Fruit fly (Drosophila melanogaster): ENCODE results near the gene CG13039.

The CG13039 gene

dm6 chr3L:16305820-16306650 lies 20.5 kb downstream of the CG13039 start, which contains the start of the genes CG13043 and CG13063:
Gene CG13043, minus strand, starts transcription at chr3L:16305870.
Gene CG13063, plus strand, starts transcription at chr3L:16306600.
- no peak for TF ChIP-seq Myc (optimal IDR thresholded peaks at IDR 0.05)
- TF ChIP-seq h (optimal IDR thresholded peaks at IDR 0.05): no peak
- no peak for TF ChIP-seq Sin3A (optimal IDR thresholded peaks at IDR 0.05)
- TF ChIP-seq insv (optimal IDR thresholded peaks at IDR 0.05): no peak
- TF ChIP-seq ttk (optimal IDR thresholded peaks at IDR 0.05): no peak
- no peak for TF ChIP-seq psq (optimal IDR thresholded peaks at IDR 0.05)

dm6 chr3L:16303982-16304381 lies 22.6 kb downstream of the CG13039 start, which contains the start of gene CG43249:
Gene CG43249, plus strand, starts transcription at chr3L:16304282.
- TF ChIP-seq insv (optimal IDR thresholded peaks at IDR 0.05) (no peak), h (optimal IDR thresholded peaks at IDR 0.05) (no peak), psq (optimal IDR thresholded peaks at IDR 0.05) (no peak), Myc (optimal IDR thresholded peaks at IDR 0.05) (no peak), Sin3A (optimal IDR thresholded peaks at IDR 0.05) (no peak), ttk (optimal IDR thresholded peaks at IDR 0.05) (no peak)

- TF ChIP-seq Sin3A (optimal IDR thresholded peaks at IDR 0.05) (no peak), ttk (optimal IDR thresholded peaks at IDR 0.05) (no peak), insv (optimal IDR thresholded peaks at IDR 0.05) (no peak), psq (optimal IDR thresholded peaks at IDR 0.05) (no peak), h (optimal IDR thresholded peaks at IDR 0.05) (no peak), Myc (optimal IDR thresholded peaks at IDR 0.05) (no peak)
These were observed 23.5 kb downstream of the CG13039 start, which contains the start of gene CG13044 for dm6 chr3L:16303078-16303477. Gene CG13044, minus strand, starts transcription at chr3L:16303178.

- no peak for TF ChIP-seq insv (optimal IDR thresholded peaks at IDR 0.05)
- TF ChIP-seq Myc (optimal IDR thresholded peaks at IDR 0.05): no peak
- TF ChIP-seq h (optimal IDR thresholded peaks at IDR 0.05): no peak
- no peak for TF ChIP-seq Sin3A (optimal IDR thresholded peaks at IDR 0.05)
- TF ChIP-seq psq (optimal IDR thresholded peaks at IDR 0.05): no peak
- TF ChIP-seq ttk (optimal IDR thresholded peaks at IDR 0.05): no peak
These were observed 25.4 kb downstream of the CG13039 start, which contains the start of gene CG4982 for dm6 chr3L:16301153-16301552. Gene CG4982, plus strand, starts transcription at chr3L:16301453.

- no peak for TF ChIP-seq Myc (optimal IDR thresholded peaks at IDR 0.05)
- TF ChIP-seq ttk (optimal IDR thresholded peaks at IDR 0.05): no peak
- TF ChIP-seq Sin3A (optimal IDR thresholded peaks at IDR 0.05): no peak
- TF ChIP-seq insv (optimal IDR thresholded peaks at IDR 0.05): no peak
These were observed 31.1 kb downstream of the CG13039 start, which contains the start of gene CG4962 for dm6 chr3L:16295447-16295846. Gene CG4962, minus strand, starts transcription at chr3L:16295547.

dm6 chr3L:16291678-16292077 lies 34.9 kb downstream of the CG13039 start:
- TF ChIP-seq Myc (optimal IDR thresholded peaks at IDR 0.05) (no peak), ttk (optimal IDR thresholded peaks at IDR 0.05) (no peak), h (optimal IDR thresholded peaks at IDR 0.05) (no peak), insv (optimal IDR thresholded peaks at IDR 0.05) (no peak), Sin3A (optimal IDR thresholded peaks at IDR 0.05) (no peak), psq (optimal IDR thresholded peaks at IDR 0.05) (no peak)

- no peak for TF ChIP-seq Sin3A (optimal IDR thresholded peaks at IDR 0.05)
- TF ChIP-seq h (optimal IDR thresholded peaks at IDR 0.05): no peak
- TF ChIP-seq Myc (optimal IDR thresholded peaks at IDR 0.05): no peak
- no peak for TF ChIP-seq insv (optimal IDR thresholded peaks at IDR 0.05)
- TF ChIP-seq ttk (optimal IDR thresholded peaks at IDR 0.05): no peak
- no peak for TF ChIP-seq psq (optimal IDR thresholded peaks at IDR 0.05)
These were observed 35.7 kb downstream of the CG13039 start, which contains the start of gene CG13045 for dm6 chr3L:16290850-16291249. Gene CG13045, minus strand, starts transcription at chr3L:16290950.

dm6 chr3L:16289067-16289466 lies 37.5 kb downstream of the CG13039 start:
- TF ChIP-seq Myc (optimal IDR thresholded peaks at IDR 0.05) (no peak), h (optimal IDR thresholded peaks at IDR 0.05) (no peak), ttk (optimal IDR thresholded peaks at IDR 0.05) (no peak), psq (optimal IDR thresholded peaks at IDR 0.05) (no peak), insv (optimal IDR thresholded peaks at IDR 0.05) (no peak), Sin3A (optimal IDR thresholded peaks at IDR 0.05) (no peak)

- TF ChIP-seq ttk (optimal IDR thresholded peaks at IDR 0.05) (no peak), h (optimal IDR thresholded peaks at IDR 0.05) (no peak), insv (optimal IDR thresholded peaks at IDR 0.05) (no peak), Myc (optimal IDR thresholded peaks at IDR 0.05) (no peak), psq (optimal IDR thresholded peaks at IDR 0.05) (no peak), Sin3A (optimal IDR thresholded peaks at IDR 0.05) (no peak)
These were observed 38.2 kb downstream of the CG13039 start, which contains the start of gene CG13046 for dm6 chr3L:16288322-16288721. Gene CG13046, minus strand, starts transcription at chr3L:16288422.

- TF ChIP-seq psq (optimal IDR thresholded peaks at IDR 0.05) (no peak), h (optimal IDR thresholded peaks at IDR 0.05) (no peak), ttk (optimal IDR thresholded peaks at IDR 0.05) (no peak)
These were observed 40.3 kb downstream of the CG13039 start for dm6 chr3L:16286258-16286657.

dm6 chr3L:16285346-16285911 lies 41.1 kb downstream of the CG13039 start, which contains the start of gene CG13047:
Gene CG13047, minus strand, starts transcription at chr3L:16285396.
- TF ChIP-seq psq (optimal IDR thresholded peaks at IDR 0.05) (no peak), insv (optimal IDR thresholded peaks at IDR 0.05) (no peak), ttk (optimal IDR thresholded peaks at IDR 0.05) (no peak), Myc (optimal IDR thresholded peaks at IDR 0.05) (no peak), h (optimal IDR thresholded peaks at IDR 0.05) (no peak), Sin3A (optimal IDR thresholded peaks at IDR 0.05) (no peak)

dm6 chr3L:16283821-16284220 lies 42.7 kb downstream of the CG13039 start, which contains the start of gene CG13048:
Gene CG13048, minus strand, starts transcription at chr3L:16283921.
- TF ChIP-seq h (optimal IDR thresholded peaks at IDR 0.05) (no peak), ttk (optimal IDR thresholded peaks at IDR 0.05) (no peak), Sin3A (optimal IDR thresholded peaks at IDR 0.05) (no peak), Myc (optimal IDR thresholded peaks at IDR 0.05) (no peak), psq (optimal IDR thresholded peaks at IDR 0.05) (no peak), insv (optimal IDR thresholded peaks at IDR 0.05) (no peak)

Data from Kc167 (cell line).